Worm (Caenorhabditis elegans) whole organism, mixed stage, embryonic: ENCODE results near the gene H28G03.3.

Source experiments
- ces-1 ChIP-seq: fragments of 150-350 bp; optimal IDR thresholded peaks from 2 replicates; lab custom pipeline; 2014; ENCODE audit warnings: missing biosample characterization, missing genetic modification reagents, missing genetic modification characterization
- elt-1 ChIP-seq: sonication (generic microtip); optimal IDR thresholded peaks from 2 replicates; lab custom pipeline; 2017; ENCODE audit warnings: missing genetic modification characterization, mild to moderate bottlenecking, missing compliant biosample characterization, antibody characterized with exemption, moderate library complexity, borderline replicate concordance; ENCODE audit not compliant: insufficient read depth
- nhr-12 ChIP-seq: fragments of 150-350 bp; optimal IDR thresholded peaks from 2 replicates; lab custom pipeline; 2014; ENCODE audit warnings: missing biosample characterization, missing genetic modification characterization

DNA sequence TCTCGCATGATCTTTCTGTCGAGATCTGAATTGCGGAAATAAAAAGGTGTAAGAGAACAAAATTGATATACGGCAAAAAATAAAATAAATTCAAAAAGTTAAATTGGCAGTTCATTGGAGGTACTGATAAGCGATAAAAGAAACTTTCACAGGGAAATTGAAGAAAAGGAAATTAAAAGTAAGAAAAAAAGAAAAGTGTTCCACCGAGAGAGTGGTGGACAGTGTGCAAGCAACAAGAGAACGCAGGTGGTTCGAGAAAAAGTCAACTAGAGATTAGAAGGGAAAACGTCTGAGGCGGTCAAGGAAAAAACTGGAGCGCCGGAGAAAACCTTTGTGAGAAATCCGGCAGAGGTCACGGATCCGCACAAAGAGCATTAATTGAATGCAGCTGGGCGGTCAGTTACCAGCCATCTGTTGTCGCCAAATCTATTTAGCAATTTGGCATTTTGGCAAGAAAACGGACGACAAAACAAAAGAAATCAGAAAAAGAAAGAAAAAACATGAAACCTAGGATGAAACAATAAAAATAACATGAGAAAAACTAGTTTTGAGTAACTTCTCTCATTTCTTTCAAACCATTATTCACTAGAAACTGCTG is 17.3 kb upstream of the H28G03.3 start, which contains the start of gene mtm-5:
- TF ChIP-seq nhr-12 (tag; lab: Kevin White, UChicago), result no peak
- TF ChIP-seq elt-1 (tag; lab: Kevin White, UChicago), result no peak
- TF ChIP-seq ces-1, result peak; percentile 78
